Worm (Caenorhabditis elegans): ENCODE measurements around the gene ttr-41.

The ttr-41 gene

ce11 chrII:4762574-4763285 lies 35.1 kb upstream of the ttr-41 start, which contains the start of gene F26G1.2:
Gene F26G1.2, plus strand, starts transcription at chrII:4763081.
- no peak for TF ChIP-seq hlh-30 (tag; optimal IDR thresholded peaks at IDR 0.05; ENCODE audit: insufficient read depth)
- no peak for TF ChIP-seq hlh-6 (tag; optimal IDR thresholded peaks at IDR 0.05)
- TF ChIP-seq che-1 (tag; optimal IDR thresholded peaks at IDR 0.05) = no peak
- no peak for TF ChIP-seq elt-2 (tag; optimal IDR thresholded peaks at IDR 0.05)
- TF ChIP-seq sox-4 (tag; optimal IDR thresholded peaks at IDR 0.05) = no peak
- TF ChIP-seq npax-4 (tag; optimal IDR thresholded peaks at IDR 0.05) = no peak
- TF ChIP-seq pat-9 (tag; optimal IDR thresholded peaks at IDR 0.05) = no peak
- no peak for TF ChIP-seq madf-2 (tag; optimal IDR thresholded peaks at IDR 0.05)
- TF ChIP-seq tbx-7 (tag; optimal IDR thresholded peaks at IDR 0.05) = no peak
- TF ChIP-seq unc-42 (tag; optimal IDR thresholded peaks at IDR 0.05) = no peak

DNA sequence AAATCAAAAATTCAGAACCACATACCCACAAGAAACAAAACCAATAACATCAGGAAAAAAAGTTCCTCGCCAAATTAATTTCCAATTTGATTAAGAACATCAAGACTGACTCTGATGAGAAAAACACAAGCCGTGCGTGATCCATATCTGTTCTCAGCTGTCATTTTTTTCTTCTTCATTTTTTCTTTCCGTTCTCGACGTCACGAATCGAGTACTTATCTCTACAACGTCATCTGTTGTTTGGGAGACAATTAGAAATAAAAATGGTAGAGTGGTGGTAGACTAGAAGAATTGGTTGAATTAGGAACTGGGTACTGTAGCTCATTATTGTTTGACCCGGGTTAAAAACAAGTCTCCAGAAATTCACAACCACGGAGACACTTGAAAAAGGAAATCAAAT lies 33.4 kb upstream of the ttr-41 start:
- TF ChIP-seq tbx-7 (tag; optimal IDR thresholded peaks at IDR 0.05) = no peak
- no peak for TF ChIP-seq nhr-11 (tag; optimal IDR thresholded peaks at IDR 0.05)
- no peak for TF ChIP-seq fkh-6 (tag; optimal IDR thresholded peaks at IDR 0.05)

DNA sequence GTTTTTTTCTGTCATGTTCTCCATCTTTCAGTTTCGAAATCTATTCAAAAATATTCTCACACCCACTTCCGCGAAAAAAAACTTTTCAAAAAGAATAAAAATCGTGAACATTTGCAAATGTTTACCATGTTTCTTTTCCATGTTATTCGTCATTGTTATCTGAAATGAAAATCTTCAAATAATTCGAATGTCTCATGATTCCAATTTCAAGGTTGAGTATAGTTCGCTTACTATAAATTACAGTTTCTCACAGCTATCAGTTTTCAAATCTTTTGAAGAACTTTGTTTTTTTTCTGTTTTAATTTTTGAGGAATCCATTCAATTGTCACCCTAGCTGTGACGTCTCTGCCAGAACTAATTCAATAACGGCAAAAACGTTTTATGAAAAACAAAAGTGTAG lies 32.2 kb upstream of the ttr-41 start:
- TF ChIP-seq elt-4 (tag; optimal IDR thresholded peaks at IDR 0.05) (no peak), F13H6.1 (tag; optimal IDR thresholded peaks at IDR 0.05) (no peak), ets-4 (tag; optimal IDR thresholded peaks at IDR 0.05) (no peak), ceh-9 (tag; optimal IDR thresholded peaks at IDR 0.05) (no peak), fax-1 (tag; optimal IDR thresholded peaks at IDR 0.05) (no peak), pax-1 (tag; optimal IDR thresholded peaks at IDR 0.05) (no peak), dmd-4 (tag; optimal IDR thresholded peaks at IDR 0.05; ENCODE audit: borderline replicate concordance) (no peak), nhr-232 (tag; optimal IDR thresholded peaks at IDR 0.05) (no peak), tbx-7 (tag; optimal IDR thresholded peaks at IDR 0.05) (no peak), rnt-1 (tag; optimal IDR thresholded peaks at IDR 0.05) (no peak), syd-9 (tag; optimal IDR thresholded peaks at IDR 0.05) (no peak), Y22D7AL.16 (tag; optimal IDR thresholded peaks at IDR 0.05) (no peak), ceh-24 (tag; optimal IDR thresholded peaks at IDR 0.05) (no peak), T23F11.4 (GFP tag; optimal IDR thresholded peaks at IDR 0.05) (no peak), C08G9.2 (tag; optimal IDR thresholded peaks at IDR 0.05) (no peak), zip-5 (tag; optimal IDR thresholded peaks at IDR 0.05) (no peak), ahr-1 (tag; optimal IDR thresholded peaks at IDR 0.05) (no peak), eyg-1 (tag; optimal IDR thresholded peaks at IDR 0.05) (no peak), fkh-10 (GFP tag; optimal IDR thresholded peaks at IDR 0.05) (no peak)

DNA sequence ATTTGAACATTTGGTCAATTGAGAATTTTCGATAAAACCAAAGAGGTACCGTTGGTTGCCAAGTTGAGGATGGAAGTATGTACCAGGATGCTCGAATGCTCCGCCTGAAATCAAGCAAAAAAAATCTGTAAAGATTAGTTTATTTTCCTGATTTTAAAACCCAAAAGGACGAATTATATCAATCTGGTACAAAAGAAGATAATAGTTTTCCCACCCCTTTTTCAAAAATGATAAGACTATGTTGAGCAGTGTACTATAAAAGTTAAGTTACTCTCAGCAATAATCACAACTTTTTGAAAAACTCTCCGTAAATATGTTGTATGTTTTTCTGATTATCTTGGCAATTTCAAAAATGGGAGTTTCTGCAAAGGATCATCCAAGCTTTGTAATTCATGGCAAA lies 30.8 kb upstream of the ttr-41 start, which contains the start of gene F26G1.3:
F26G1.3 (plus strand) TSS at position 301 of the 400 bp plus-strand sequence.
- TF ChIP-seq unc-42 (tag; optimal IDR thresholded peaks at IDR 0.05) (no peak), lim-6 (tag; optimal IDR thresholded peaks at IDR 0.05) (no peak), ceh-34 (tag; optimal IDR thresholded peaks at IDR 0.05) (no peak), mec-3 (tag; optimal IDR thresholded peaks at IDR 0.05; ENCODE audit: borderline replicate concordance) (no peak), rnt-1 (tag; optimal IDR thresholded peaks at IDR 0.05) (no peak)

ce11 chrII:4756751-4757150 lies 29.1 kb upstream of the ttr-41 start, which contains the start of gene C27D9.2:
Gene C27D9.2, minus strand, starts transcription at chrII:4756851.
- TF ChIP-seq sdc-2 (tag; optimal IDR thresholded peaks at IDR 0.05) (no peak), ceh-18 (tag; optimal IDR thresholded peaks at IDR 0.05) (no peak), sox-2 (GFP tag; IDR thresholded peaks at IDR 0.05) (no peak), pha-4 (tag; optimal IDR thresholded peaks at IDR 0.05) (no peak)
